Fruit fly (Drosophila melanogaster) whole organism, embryonic: ENCODE results near the gene Rcd2.

Source experiments
- CG10462 ChIP-seq: fragments of 200-800 bp; sonication (Bioruptor generic); optimal IDR thresholded peaks from 2 replicates; lab custom pipeline; 2016; ENCODE audit warnings: missing biosample characterization, missing genetic modification characterization
- CG11085 ChIP-seq: fragments of 200-800 bp; sonication (Bioruptor generic); IDR thresholded peaks from 2 replicates; pipeline ENCODE4 v1.3.6; 2022; ENCODE audit warnings: missing biosample characterization, missing genetic modification characterization
- CG12236 ChIP-seq: fragments of 200-800 bp; sonication (Bioruptor generic); optimal IDR thresholded peaks from 2 replicates; lab custom pipeline; 2016; ENCODE audit warnings: missing biosample characterization, missing genetic modification characterization
- CG15601 ChIP-seq: fragments of 200-800 bp; sonication (Bioruptor generic); optimal IDR thresholded peaks from 3 replicates; lab custom pipeline; 2019; ENCODE audit warnings: missing biosample characterization, mild to moderate bottlenecking, missing genetic modification characterization, moderate library complexity
- CG17385 ChIP-seq: fragments of 200-800 bp; sonication (Bioruptor generic); optimal IDR thresholded peaks from 3 replicates; lab custom pipeline; 2018; ENCODE audit warnings: missing biosample characterization, mild to moderate bottlenecking, missing genetic modification characterization
- CG18764 ChIP-seq: fragments of 200-800 bp; sonication (Bioruptor generic); optimal IDR thresholded peaks from 3 replicates; lab custom pipeline; 2016; ENCODE audit warnings: missing biosample characterization, missing genetic modification characterization
- CG2116 ChIP-seq: fragments of 200-800 bp; sonication (Bioruptor generic); optimal IDR thresholded peaks from 3 replicates; lab custom pipeline; 2018; ENCODE audit warnings: missing biosample characterization, mild to moderate bottlenecking, missing genetic modification characterization
- CG2712 ChIP-seq: fragments of 200-800 bp; optimal IDR thresholded peaks from 3 replicates; lab custom pipeline; 2019; ENCODE audit warnings: missing biosample characterization, mild to moderate bottlenecking, missing genetic modification characterization, moderate library complexity
- CG3163 ChIP-seq: fragments of 200-800 bp; sonication (Bioruptor generic); optimal IDR thresholded peaks from 3 replicates; lab custom pipeline; 2016; ENCODE audit warnings: missing biosample characterization, missing genetic modification characterization
- CG6854 ChIP-seq: fragments of 200-800 bp; sonication (Bioruptor generic); optimal IDR thresholded peaks from 3 replicates; lab custom pipeline; 2017; ENCODE audit warnings: missing biosample characterization, mild to moderate bottlenecking, missing genetic modification characterization
- CG7928 ChIP-seq: fragments of 200-800 bp; sonication (Bioruptor generic); optimal IDR thresholded peaks from 2 replicates; lab custom pipeline; 2017; ENCODE audit warnings: missing biosample characterization, mild to moderate bottlenecking, missing genetic modification characterization
- CG8290 ChIP-seq, 3 experiments: fragments of 200-800 bp; sonication (Bioruptor generic); optimal IDR thresholded peaks; 2 replicates each; lab custom pipeline; 2016 to 2019; ENCODE audit warnings: missing biosample characterization in 3 of 3, missing genetic modification characterization in 3 of 3, mild to moderate bottlenecking in 2 of 3, moderate library complexity in 1 of 3
- CG9876 ChIP-seq: fragments of 200-800 bp; sonication (Bioruptor generic); optimal IDR thresholded peaks from 2 replicates; lab custom pipeline; 2016; ENCODE audit warnings: missing biosample characterization, missing genetic modification characterization
- Deaf1 ChIP-seq: fragments of 200-800 bp; optimal IDR thresholded peaks from 3 replicates; lab custom pipeline; 2019; ENCODE audit warnings: missing biosample characterization, mild to moderate bottlenecking, missing genetic modification characterization, moderate library complexity
- Doc3 ChIP-seq: fragments of 200-800 bp; sonication (Bioruptor generic); IDR thresholded peaks from 3 replicates; pipeline ENCODE4 v1.3.6; 2022; ENCODE audit warnings: missing biosample characterization, missing genetic modification characterization; ENCODE audit not compliant: partially characterized antibody
- Ets65A ChIP-seq: fragments of 200-800 bp; sonication (Bioruptor generic); peaks from one replicate; lab custom pipeline; 2016; ENCODE audit warnings: missing biosample characterization, missing genetic modification characterization
- Fer1 ChIP-seq: fragments of 200-800 bp; sonication (Bioruptor generic); optimal IDR thresholded peaks from 2 replicates; lab custom pipeline; 2017; ENCODE audit warnings: missing biosample characterization, mild to moderate bottlenecking, missing genetic modification characterization
- Lhr ChIP-seq: fragments of 200-800 bp; sonication (Bioruptor generic); optimal IDR thresholded peaks from 3 replicates; lab custom pipeline; 2017; ENCODE audit warnings: mild to moderate bottlenecking, missing biosample characterization, missing genetic modification reagents, missing genetic modification characterization
- Lpt ChIP-seq: fragments of >200 bp; optimal IDR thresholded peaks from 2 replicates; lab custom pipeline; 2018; ENCODE audit warnings: missing biosample characterization, missing genetic modification characterization
- MTF-1 ChIP-seq: fragments of 200-800 bp; sonication (Bioruptor generic); optimal IDR thresholded peaks from 2 replicates; lab custom pipeline; 2018; ENCODE audit warnings: missing biosample characterization, mild to moderate bottlenecking, missing genetic modification characterization, borderline replicate concordance
- Myb ChIP-seq: fragments of 200-800 bp; sonication (Bioruptor generic); optimal IDR thresholded peaks from 2 replicates; lab custom pipeline; 2016; ENCODE audit warnings: missing biosample characterization, missing genetic modification characterization
- Nf-YB ChIP-seq: fragments of 200-800 bp; sonication (Bioruptor generic); optimal IDR thresholded peaks from 3 replicates; lab custom pipeline; 2019; ENCODE audit warnings: missing biosample characterization, mild to moderate bottlenecking, missing genetic modification characterization, moderate library complexity
- PHDP ChIP-seq: fragments of 200-800 bp; sonication (Bioruptor generic); optimal IDR thresholded peaks from 3 replicates; lab custom pipeline; 2018; ENCODE audit warnings: missing biosample characterization, mild to moderate bottlenecking, missing genetic modification characterization, moderate library complexity
- Ptx1 ChIP-seq: fragments of 200-800 bp; sonication (Bioruptor generic); IDR thresholded peaks from 2 replicates; pipeline ENCODE4 v1.3.6; 2022; ENCODE audit warnings: missing biosample characterization, missing genetic modification characterization
- Usf ChIP-seq: fragments of 200-800 bp; sonication (Bioruptor generic); optimal IDR thresholded peaks from 2 replicates; lab custom pipeline; 2017; ENCODE audit warnings: missing genotype, missing biosample characterization, missing genetic modification characterization
- Xrp1 ChIP-seq: fragments of 200-800 bp; sonication (Bioruptor generic); IDR thresholded peaks from 2 replicates; pipeline ENCODE4 v1.3.6; 2022; ENCODE audit warnings: missing biosample characterization, missing genetic modification characterization
- emc ChIP-seq: fragments of 200-800 bp; sonication (Bioruptor generic); optimal IDR thresholded peaks from 2 replicates; lab custom pipeline; 2016; ENCODE audit warnings: missing biosample characterization, missing genetic modification characterization
- en ChIP-seq: fragments of 200-800 bp; sonication (Bioruptor generic); optimal IDR thresholded peaks from 2 replicates; lab custom pipeline; 2016; ENCODE audit warnings: missing biosample characterization, missing genetic modification characterization
- fd64A ChIP-seq: fragments of 200-800 bp; sonication (Bioruptor generic); optimal IDR thresholded peaks from 3 replicates; lab custom pipeline; 2018; ENCODE audit warnings: missing biosample characterization, mild to moderate bottlenecking, missing genetic modification characterization
- fd96Cb ChIP-seq: fragments of 200-800 bp; sonication (Bioruptor generic); optimal IDR thresholded peaks from 2 replicates; lab custom pipeline; 2018; ENCODE audit warnings: missing biosample characterization, mild to moderate bottlenecking, missing genetic modification characterization, moderate library complexity
- gce ChIP-seq: fragments of 200-800 bp; sonication (Bioruptor generic); IDR thresholded peaks from 3 replicates; pipeline ENCODE4 v1.3.6; 2022; ENCODE audit warnings: missing biosample characterization, missing genetic modification characterization
- hth ChIP-seq: fragments of >200 bp; optimal IDR thresholded peaks from 2 replicates; lab custom pipeline; 2017; ENCODE audit warnings: inconsistent platforms
- kah ChIP-seq: fragments of 200-800 bp; sonication (Bioruptor generic); optimal IDR thresholded peaks from 2 replicates; lab custom pipeline; 2018; ENCODE audit warnings: missing biosample characterization, mild to moderate bottlenecking, missing genetic modification characterization
- lmd ChIP-seq: fragments of 200-800 bp; sonication (Bioruptor generic); IDR thresholded peaks from 2 replicates; pipeline ENCODE4 v1.3.6; 2022; ENCODE audit warnings: missing biosample characterization, missing genetic modification characterization
- lola ChIP-seq, 3 experiments: fragments of >200 bp in 2 of 3; fragments of 200-800 bp in 1 of 3; sonication (Bioruptor generic) in 1 of 3; optimal IDR thresholded peaks; 2 replicates each; lab custom pipeline; 2017 to 2019; ENCODE audit warnings: missing biosample characterization in 3 of 3, missing genetic modification characterization in 3 of 3, mild to moderate bottlenecking in 1 of 3, moderate library complexity in 1 of 3
- mam ChIP-seq: fragments of 200-800 bp; sonication (Bioruptor generic); optimal IDR thresholded peaks from 3 replicates; lab custom pipeline; 2016; ENCODE audit warnings: missing biosample characterization, missing genetic modification characterization
- onecut ChIP-seq: fragments of 200-800 bp; sonication (Bioruptor generic); IDR thresholded peaks from 2 replicates; pipeline ENCODE4 v1.3.6; 2022; ENCODE audit warnings: missing biosample characterization, missing genetic modification characterization
- phol ChIP-seq: fragments of 200-800 bp; sonication (Bioruptor generic); optimal IDR thresholded peaks from 3 replicates; lab custom pipeline; 2018; ENCODE audit warnings: missing biosample characterization, mild to moderate bottlenecking, missing genetic modification characterization, moderate library complexity
- sd ChIP-seq: fragments of 200-800 bp; sonication (Bioruptor generic); optimal IDR thresholded peaks from 3 replicates; lab custom pipeline; 2018; ENCODE audit warnings: missing biosample characterization, mild to moderate bottlenecking, missing genetic modification characterization, moderate library complexity
- sens ChIP-seq: fragments of 200-800 bp; sonication (Bioruptor generic); peaks from one replicate; lab custom pipeline; 2016; ENCODE audit warnings: missing biosample characterization, missing genetic modification characterization
- sens-2 ChIP-seq: fragments of 200-800 bp; sonication (Bioruptor generic); IDR thresholded peaks from 2 replicates; pipeline ENCODE4 v1.3.6; 2022; ENCODE audit warnings: missing biosample characterization, missing genetic modification characterization
- sqz ChIP-seq: fragments of 200-800 bp; sonication (Bioruptor generic); optimal IDR thresholded peaks from 3 replicates; lab custom pipeline; 2018; ENCODE audit warnings: missing biosample characterization, mild to moderate bottlenecking, missing genetic modification characterization
- tgo ChIP-seq: fragments of 200-800 bp; sonication (Bioruptor generic); IDR thresholded peaks from 3 replicates; pipeline ENCODE4 v1.3.6; 2022; ENCODE audit warnings: missing biosample characterization, missing genetic modification characterization
- trh ChIP-seq: fragments of 200-800 bp; sonication (Bioruptor generic); optimal IDR thresholded peaks from 2 replicates; lab custom pipeline; 2016; ENCODE audit warnings: missing biosample characterization, missing genetic modification characterization
- tup ChIP-seq: fragments of 200-800 bp; sonication (Bioruptor generic); optimal IDR thresholded peaks from 2 replicates; lab custom pipeline; 2016; ENCODE audit warnings: missing biosample characterization, mild to moderate bottlenecking, missing genetic modification characterization, moderate library complexity
- unc-4 ChIP-seq: fragments of 200-800 bp; sonication (Bioruptor generic); IDR thresholded peaks from 2 replicates; pipeline ENCODE4 v1.3.6; 2022; ENCODE audit warnings: missing biosample characterization, missing genetic modification characterization; ENCODE audit not compliant: partially characterized antibody
- unpg ChIP-seq: fragments of 200-800 bp; sonication (Bioruptor generic); optimal IDR thresholded peaks from 3 replicates; lab custom pipeline; 2018; ENCODE audit warnings: missing biosample characterization, mild to moderate bottlenecking, missing genetic modification characterization, moderate library complexity
- yki ChIP-seq: fragments of >200 bp; optimal IDR thresholded peaks from 3 replicates; lab custom pipeline; 2018
- zfh1 ChIP-seq: fragments of 200-800 bp; sonication (Bioruptor generic); IDR thresholded peaks from 3 replicates; pipeline ENCODE4 v1.3.6; 2022; ENCODE audit warnings: missing biosample characterization, missing genetic modification characterization

Gene Rcd2

DNA sequence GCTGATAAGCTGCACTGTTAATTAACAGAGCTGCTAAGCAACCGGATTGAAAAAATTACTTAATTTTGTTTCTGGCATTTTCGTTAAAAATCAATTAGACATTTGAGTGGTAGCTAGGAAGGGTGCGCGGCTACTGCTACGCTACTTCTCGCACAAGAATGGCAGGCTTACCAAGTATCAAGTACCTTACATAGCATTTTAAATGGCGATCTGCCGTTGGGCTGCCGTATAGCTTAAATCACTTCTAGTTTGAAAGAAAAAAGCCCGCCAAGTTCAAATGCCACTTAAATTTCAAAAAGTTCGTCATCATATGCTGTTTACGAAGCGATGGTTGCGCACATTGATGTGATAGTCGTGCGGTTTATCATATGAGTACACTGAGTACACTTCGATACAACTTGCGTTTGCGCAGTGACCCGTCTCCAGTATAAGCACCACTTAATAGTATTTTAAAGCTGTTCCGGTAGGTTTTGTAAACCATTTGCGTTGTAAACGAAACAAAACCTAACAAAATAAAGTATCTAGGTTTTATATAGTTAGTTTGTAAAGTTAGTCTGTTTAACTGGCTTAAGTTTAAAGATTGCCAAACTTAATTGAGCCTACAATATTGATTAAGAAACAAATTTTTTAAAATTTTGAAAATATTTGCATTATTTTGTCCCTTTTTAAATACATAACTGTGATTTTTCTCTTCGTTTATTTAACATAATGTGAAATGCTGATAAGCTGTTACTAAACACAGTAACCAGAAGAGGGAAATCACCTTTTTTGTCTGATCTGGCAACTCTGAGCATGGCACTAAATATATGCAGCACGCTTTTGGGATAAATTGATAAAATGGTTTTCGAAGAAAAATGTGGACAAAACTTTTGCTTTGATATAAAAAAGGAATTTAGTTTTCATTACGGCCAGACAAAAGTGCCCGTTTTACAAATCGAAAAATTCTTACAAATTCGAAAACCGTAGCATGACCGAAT is 1.0 kb upstream of the Rcd2 start (continued):
- TF ChIP-seq mam (no peak), hth (lab: Kevin White, UChicago) (no peak), en (GFP tag; lab: Kevin White, UChicago) (no peak), onecut (GFP tag; lab: Robert Waterston, UW) (no peak), CG11085 (no peak), CG3163 (GFP tag; lab: Kevin White, UChicago) (peak; percentile 28), zfh1 (GFP tag; lab: Robert Waterston, UW) (no peak), Xrp1 (no peak), kah (GFP tag; lab: Kevin White, UChicago) (no peak), lola (GFP tag; optimal IDR thresholded peaks at IDR 0.05; lab: Kevin White, UChicago) (no peak), CG12236 (GFP tag; lab: Kevin White, UChicago) (no peak), emc (no peak), tgo (GFP tag; lab: Robert Waterston, UW) (no peak), sqz (no peak), phol (tag; lab: Kevin White, UChicago) (peak; percentile 4), fd96Cb (tag; lab: Kevin White, UChicago) (no peak), Doc3 (GFP tag; lab: Robert Waterston, UW) (peak; percentile 57; the same call in 1 of the 3 replicates), tup (no peak), CG2712 (tag; lab: Kevin White, UChicago) (peak; percentile 24), fd64A (GFP tag; lab: Kevin White, UChicago) (no peak), Nf-YB (no peak), CG15601 (tag; lab: Kevin White, UChicago) (no peak), CG17385 (GFP tag; lab: Kevin White, UChicago) (no peak), Lpt (no peak), CG7928 (GFP tag; lab: Kevin White, UChicago) (no peak), CG6854 (GFP tag; lab: Kevin White, UChicago) (no peak), MTF-1 (GFP tag; lab: Kevin White, UChicago) (no peak), yki (lab: Kevin White, UChicago) (no peak), CG9876 (GFP tag; lab: Kevin White, UChicago) (no peak), PHDP (tag; lab: Kevin White, UChicago) (no peak), Fer1 (GFP tag; lab: Kevin White, UChicago) (no peak), gce (GFP tag; lab: Robert Waterston, UW) (no peak), Deaf1 (tag; lab: Kevin White, UChicago) (no peak), unc-4 (0 out of 2 replicates have a peak, but pooled peaks have one; percentile 11), CG2116 (GFP tag; lab: Kevin White, UChicago) (no peak), CG18764 (no peak), CG8290 (GFP tag; optimal IDR thresholded peaks at IDR 0.05; lab: Kevin White, UChicago) (no peak), CG8290 (tag; optimal IDR thresholded peaks at IDR 0.05; lab: Kevin White, UChicago) (peak in 1 of 2 experiments; percentile 55), sens-2 (no peak), sens (peak; percentile 86), Lhr (GFP tag; lab: Kevin White, UChicago) (peak; percentile 77), sd (tag; lab: Kevin White, UChicago) (no peak), unpg (no peak), trh (GFP tag; lab: Kevin White, UChicago) (no peak), Ets65A (peak; percentile 79), CG10462 (GFP tag; lab: Kevin White, UChicago) (no peak), lmd (GFP tag; lab: Robert Waterston, UW) (no peak), Usf (no peak), Ptx1 (GFP tag; lab: Robert Waterston, UW) (no peak), Myb (GFP tag; lab: Kevin White, UChicago) (peak; percentile 59)
